Fruit fly (Drosophila melanogaster): ENCODE results near the gene CG1537.

- TF ChIP-seq EcR (GFP tag; optimal IDR thresholded peaks at IDR 0.05) (no peak), Pif1B (GFP tag; optimal IDR thresholded peaks at IDR 0.05) (peak; percentile 5), Pif1A (GFP tag; optimal IDR thresholded peaks at IDR 0.05) (no peak), CG8159 (tag; optimal IDR thresholded peaks at IDR 0.05) (peak; percentile 46), gl (tag; optimal IDR thresholded peaks at IDR 0.05) (no peak), CG15710 (tag; optimal IDR thresholded peaks at IDR 0.05) (peak; percentile 35), CG34367 (tag; optimal IDR thresholded peaks at IDR 0.05) (peak; percentile 20)
Observed at dm6 chrX:11108148-11108844, 45.3 kb upstream of the CG1537 start, which contains the start of gene Hsp60A.
